Fruit fly (Drosophila melanogaster): ENCODE results near the gene stck.

The stck gene

dm6 chr3R:8334982-8335381 is 21.8 kb upstream of the stck start:
- no peak for TF ChIP-seq CG11294 (GFP tag; IDR thresholded peaks at IDR 0.05)
- TF ChIP-seq CG4318 (GFP tag; optimal IDR thresholded peaks at IDR 0.05) = no peak
- peak; percentile 8 for TF ChIP-seq Eip78C (GFP tag)
- TF ChIP-seq Blimp-1 (GFP tag; optimal IDR thresholded peaks at IDR 0.05) = no peak
- TF ChIP-seq Eip75B (GFP tag; optimal IDR thresholded peaks at IDR 0.05) = no peak
- no peak for TF ChIP-seq spab (GFP tag; optimal IDR thresholded peaks at IDR 0.05)
- no peak for TF ChIP-seq dsx (GFP tag; optimal IDR thresholded peaks at IDR 0.05; ENCODE audit: poor library complexity, severe bottlenecking)

dm6 chr3R:8336012-8336567 is 20.7 kb upstream of the stck start:
- TF ChIP-seq Eip78C (GFP tag) = peak; percentile 11
- TF ChIP-seq topi (GFP tag; optimal IDR thresholded peaks at IDR 0.05) = no peak

- TF ChIP-seq achi (GFP tag; optimal IDR thresholded peaks at IDR 0.05) (peak; percentile 99), Eip78C (GFP tag) (peak; percentile 37), CG6808 (GFP tag; optimal IDR thresholded peaks at IDR 0.05) (no peak), fkh (GFP tag; optimal IDR thresholded peaks at IDR 0.05) (peak; percentile 8), Hr4 (GFP tag; optimal IDR thresholded peaks at IDR 0.05) (no peak)
Observed at dm6 chr3R:8340675-8341275, 16.0 kb upstream of the stck start, which contains the start of the genes COX7A and Arl2. Gene COX7A, minus strand, starts transcription at chr3R:8341043. Gene Arl2, plus strand, starts transcription at chr3R:8341100.

dm6 chr3R:8343251-8343744 is 13.5 kb upstream of the stck start, which contains the start of the genes PNKP and COX7AL:
Gene PNKP, minus strand, starts transcription at chr3R:8343516.
Gene COX7AL, plus strand, starts transcription at chr3R:8343669.
- TF ChIP-seq fkh (GFP tag; optimal IDR thresholded peaks at IDR 0.05) = peak; percentile 38
- no peak for TF ChIP-seq Eip75B (GFP tag; optimal IDR thresholded peaks at IDR 0.05)

- TF ChIP-seq Blimp-1 (GFP tag; optimal IDR thresholded peaks at IDR 0.05) (peak; percentile 82), fkh (GFP tag; optimal IDR thresholded peaks at IDR 0.05) (no peak)
Observed at dm6 chr3R:8344174-8344573, 12.6 kb upstream of the stck start, which contains the start of gene DppIII. Gene DppIII, plus strand, starts transcription at chr3R:8344400.

dm6 chr3R:8347279-8347678 is 9.5 kb upstream of the stck start, which contains the start of gene CG7352:
Gene CG7352, plus strand, starts transcription at chr3R:8347579.
- TF ChIP-seq CG1621 (tag; optimal IDR thresholded peaks at IDR 0.05) (no peak), CG3032 (tag; optimal IDR thresholded peaks at IDR 0.05) (no peak)

- TF ChIP-seq CG34406 (GFP tag; optimal IDR thresholded peaks at IDR 0.05) (no peak), achi (GFP tag; optimal IDR thresholded peaks at IDR 0.05) (no peak)
Observed at dm6 chr3R:8347835-8348234, 8.9 kb upstream of the stck start.

dm6 chr3R:8349106-8349448 is 7.7 kb upstream of the stck start:
- peak; percentile 97 for TF ChIP-seq CG8319 (GFP tag; optimal IDR thresholded peaks at IDR 0.05)
- no peak for TF ChIP-seq Ets96B (tag; optimal IDR thresholded peaks at IDR 0.05)
- TF ChIP-seq topi (GFP tag; optimal IDR thresholded peaks at IDR 0.05) = no peak

dm6 chr3R:8349449-8350115 is 7.2 kb upstream of the stck start, which contains the start of gene Atg13:
Gene Atg13, plus strand, starts transcription at chr3R:8349815.
- TF ChIP-seq Ets21C (GFP tag; optimal IDR thresholded peaks at IDR 0.05) (no peak), CG6854 (GFP tag; optimal IDR thresholded peaks at IDR 0.05) (peak; percentile 86), CG3032 (tag; optimal IDR thresholded peaks at IDR 0.05) (peak; percentile 33), CG6808 (GFP tag; optimal IDR thresholded peaks at IDR 0.05) (peak; percentile 92), Eip78C (GFP tag) (peak; percentile 64), ss (GFP tag; optimal IDR thresholded peaks at IDR 0.05) (peak; percentile 90 to 94), Sox14 (GFP tag; optimal IDR thresholded peaks at IDR 0.05) (peak; percentile 78), cyc (GFP tag; optimal IDR thresholded peaks at IDR 0.05) (peak; percentile 17), CG11762 (GFP tag; optimal IDR thresholded peaks at IDR 0.05; ENCODE audit: insufficient read depth) (peak; percentile 25), salr (GFP tag; optimal IDR thresholded peaks at IDR 0.05) (peak; percentile 17 to 41), Blimp-1 (GFP tag; optimal IDR thresholded peaks at IDR 0.05) (peak; percentile 26), CG10631 (GFP tag; optimal IDR thresholded peaks at IDR 0.05) (no peak), acj6 (GFP tag; optimal IDR thresholded peaks at IDR 0.05) (no peak), Ets96B (tag; optimal IDR thresholded peaks at IDR 0.05) (peak; percentile 46), CG34406 (GFP tag; optimal IDR thresholded peaks at IDR 0.05) (no peak), CG31627 (GFP tag; optimal IDR thresholded peaks at IDR 0.05) (peak; percentile 33), CG6276 (GFP tag; optimal IDR thresholded peaks at IDR 0.05) (peak; percentile 94), Lpt (GFP tag; optimal IDR thresholded peaks at IDR 0.05) (peak; percentile 60), CG8119 (GFP tag; IDR thresholded peaks at IDR 0.05) (peak; percentile 89)

All from whole organism, prepupa.